Worm (Caenorhabditis elegans) whole organism, young adult: Measurements from ENCODE around the gene dcaf-13.

ENCODE experiments used
- D2030.7 ChIP-seq: fragments of 200-800 bp; sonication (Bioruptor generic); IDR thresholded peaks from 2 replicates; pipeline ENCODE4 v1.3.6; 2022; ENCODE audit warnings: missing genetic modification reagents, missing genetic modification characterization, missing compliant biosample characterization
- F10E7.11 ChIP-seq: sonication (generic microtip); optimal IDR thresholded peaks from 2 replicates; lab custom pipeline; 2017; ENCODE audit warnings: mild to moderate bottlenecking, missing genetic modification characterization, moderate library complexity, missing compliant biosample characterization
- F23B12.7 ChIP-seq: sonication (generic microtip); optimal IDR thresholded peaks from 2 replicates; lab custom pipeline; 2017; ENCODE audit warnings: missing genetic modification characterization, mild to moderate bottlenecking, missing compliant biosample characterization, antibody characterized with exemption, moderate library complexity; ENCODE audit not compliant: insufficient read depth
- F33H1.4 ChIP-seq: fragments of 200-800 bp; sonication (Bioruptor generic); IDR thresholded peaks from 2 replicates; pipeline ENCODE4 v1.3.6; 2022; ENCODE audit warnings: missing genetic modification reagents, missing genetic modification characterization, missing compliant biosample characterization
- F52B5.7 ChIP-seq: sonication (generic microtip); optimal IDR thresholded peaks from 2 replicates; lab custom pipeline; 2016; ENCODE audit warnings: mild to moderate bottlenecking, missing genetic modification characterization, missing compliant biosample characterization
- F57A8.1 ChIP-seq: fragments of 200-800 bp; sonication (Bioruptor generic); optimal IDR thresholded peaks from 2 replicates; lab custom pipeline; 2018; ENCODE audit warnings: mild to moderate bottlenecking, missing genetic modification characterization, moderate library complexity, missing compliant biosample characterization
- F57C9.4 ChIP-seq: sonication (generic microtip); optimal IDR thresholded peaks from 2 replicates; lab custom pipeline; 2017; ENCODE audit warnings: mild to moderate bottlenecking, missing genetic modification characterization, missing compliant biosample characterization
- T26A5.8 ChIP-seq: sonication (generic microtip); optimal IDR thresholded peaks from 2 replicates; lab custom pipeline; 2016; ENCODE audit warnings: missing genetic modification characterization, missing compliant biosample characterization
- ZK185.1 ChIP-seq: sonication (generic microtip); optimal IDR thresholded peaks from 2 replicates; lab custom pipeline; 2016; ENCODE audit warnings: mild to moderate bottlenecking, missing genetic modification characterization, missing compliant biosample characterization; ENCODE audit not compliant: poor library complexity, severe bottlenecking
- akir-1 ChIP-seq: fragments of 200-800 bp; sonication (Bioruptor generic); optimal IDR thresholded peaks from 2 replicates; lab custom pipeline; 2018; ENCODE audit warnings: mild to moderate bottlenecking, missing genetic modification characterization, moderate library complexity, missing compliant biosample characterization
- ama-1 ChIP-seq, 3 experiments: fragments of 150-350 bp in 1 of 3; sonication (generic microtip) in 2 of 3; optimal IDR thresholded peaks; 2 replicates each; lab custom pipeline; 2014 to 2018; ENCODE audit warnings: missing biosample characterization in 2 of 3, missing genetic modification characterization in 2 of 3, missing genetic modification reagents in 2 of 3
- atf-7 ChIP-seq: sonication (generic microtip); optimal IDR thresholded peaks from 2 replicates; lab custom pipeline; 2017; ENCODE audit warnings: mild to moderate bottlenecking, missing genetic modification characterization, missing compliant biosample characterization
- attf-3 ChIP-seq: fragments of 200-800 bp; sonication (Bioruptor generic); conservative IDR thresholded peaks from 2 replicates; pipeline ENCODE4 v1.3.6; 2022; ENCODE audit warnings: missing genetic modification reagents, missing genetic modification characterization, missing compliant biosample characterization
- attf-6 ChIP-seq: fragments of 200-800 bp; sonication (Bioruptor generic); IDR thresholded peaks from 2 replicates; pipeline ENCODE4 v1.3.6; 2022; ENCODE audit warnings: missing genetic modification reagents, missing genetic modification characterization, missing compliant biosample characterization
- ceh-27 ChIP-seq: fragments of 200-800 bp; sonication (Bioruptor generic); optimal IDR thresholded peaks from 2 replicates; lab custom pipeline; 2018; ENCODE audit warnings: mild to moderate bottlenecking, missing genetic modification characterization, moderate library complexity, missing compliant biosample characterization
- ceh-91 ChIP-seq: fragments of 200-800 bp; sonication (Bioruptor generic); IDR thresholded peaks from 2 replicates; pipeline ENCODE4 v1.3.6; 2022; ENCODE audit warnings: missing genetic modification reagents, missing genetic modification characterization, missing compliant biosample characterization
- fkh-3 ChIP-seq: sonication (generic microtip); optimal IDR thresholded peaks from 2 replicates; lab custom pipeline; 2016; ENCODE audit warnings: mild to moderate bottlenecking, missing genetic modification characterization, missing compliant biosample characterization
- him-1 ChIP-seq: sonication (generic microtip); optimal IDR thresholded peaks from 2 replicates; lab custom pipeline; 2016; ENCODE audit warnings: missing genotype, missing genetic modification reagents, missing genetic modification characterization, missing compliant biosample characterization
- hrde-1 ChIP-seq: sonication (generic microtip); optimal IDR thresholded peaks from 2 replicates; lab custom pipeline; 2016; ENCODE audit warnings: missing genetic modification characterization, mild to moderate bottlenecking, missing compliant biosample characterization, moderate library complexity, missing genotype, missing genetic modification reagents, borderline replicate concordance
- hsf-1 ChIP-seq: fragments of 200-800 bp; sonication (Bioruptor generic); IDR thresholded peaks from 2 replicates; pipeline ENCODE4 v1.3.6; 2022; ENCODE audit warnings: missing genetic modification reagents, missing genetic modification characterization, missing compliant biosample characterization
- madf-3 ChIP-seq: fragments of 200-800 bp; sonication (Bioruptor generic); IDR thresholded peaks from 2 replicates; pipeline ENCODE4 v1.3.6; 2022; ENCODE audit warnings: missing genetic modification reagents, missing genetic modification characterization, missing compliant biosample characterization
- mel-28 ChIP-seq: sonication (generic microtip); optimal IDR thresholded peaks from 2 replicates; lab custom pipeline; 2016; ENCODE audit warnings: borderline replicate concordance, mild to moderate bottlenecking, missing genetic modification characterization, missing compliant biosample characterization
- mxl-1 ChIP-seq: sonication (generic microtip); optimal IDR thresholded peaks from 2 replicates; lab custom pipeline; 2016; ENCODE audit warnings: missing genetic modification characterization, missing compliant biosample characterization
- nhr-27 ChIP-seq: fragments of 200-800 bp; sonication (Bioruptor generic); optimal IDR thresholded peaks from 2 replicates; lab custom pipeline; 2018; ENCODE audit warnings: mild to moderate bottlenecking, missing genetic modification characterization, moderate library complexity, missing compliant biosample characterization
- pha-4 ChIP-seq: fragments of 150-350 bp; sonication (generic microtip); optimal IDR thresholded peaks from 2 replicates; lab custom pipeline; 2014; ENCODE audit warnings: missing biosample characterization, missing genetic modification reagents, missing genetic modification characterization
- rcor-1 ChIP-seq: fragments of 200-800 bp; sonication (Bioruptor generic); IDR thresholded peaks from 2 replicates; pipeline ENCODE4 v1.3.6; 2022; ENCODE audit warnings: missing genetic modification reagents, missing genetic modification characterization, missing compliant biosample characterization
- rec-8 ChIP-seq, 2 experiments: sonication (generic microtip); optimal IDR thresholded peaks; 2 replicates each; lab custom pipeline; 2016; ENCODE audit warnings: mild to moderate bottlenecking in 2 of 2, missing genetic modification characterization in 2 of 2, missing genetic modification reagents in 2 of 2, missing genotype in 2 of 2, missing biosample characterization in 1 of 2, missing compliant biosample characterization in 1 of 2, moderate library complexity in 1 of 2
- snpc-4 ChIP-seq, 5 experiments: fragments of 150-350 bp in 1 of 5; sonication (generic microtip) in 4 of 5; optimal IDR thresholded peaks; 2 replicates each; lab custom pipeline; 2014 to 2018; ENCODE audit warnings: missing genetic modification characterization in 5 of 5, missing biosample characterization in 3 of 5, antibody characterized with exemption in 2 of 5, mild to moderate bottlenecking in 2 of 5, missing compliant biosample characterization in 2 of 5, missing genotype in 2 of 5, moderate library complexity in 2 of 5, missing genetic modification reagents in 1 of 5
- tlf-1 ChIP-seq: fragments of 200-800 bp; sonication (Bioruptor generic); optimal IDR thresholded peaks from 2 replicates; lab custom pipeline; 2018; ENCODE audit warnings: mild to moderate bottlenecking, missing genetic modification characterization, missing compliant biosample characterization
- zfh-2 ChIP-seq: fragments of 200-800 bp; sonication (Bioruptor generic); conservative IDR thresholded peaks from 2 replicates; pipeline ENCODE4 v1.3.6; 2022; ENCODE audit warnings: missing genetic modification reagents, missing genetic modification characterization, missing compliant biosample characterization
- zim-3 ChIP-seq: sonication (generic microtip); optimal IDR thresholded peaks from 2 replicates; lab custom pipeline; 2017; ENCODE audit warnings: mild to moderate bottlenecking, missing genetic modification characterization, moderate library complexity, missing compliant biosample characterization
- ztf-18 ChIP-seq: sonication (generic microtip); optimal IDR thresholded peaks from 2 replicates; lab custom pipeline; 2016; ENCODE audit warnings: missing genotype, mild to moderate bottlenecking, missing genetic modification characterization, missing compliant biosample characterization
- ztf-25 ChIP-seq: fragments of 200-800 bp; sonication (Bioruptor generic); IDR thresholded peaks from 2 replicates; pipeline ENCODE4 v1.3.6; 2022; ENCODE audit warnings: missing genetic modification reagents, missing genetic modification characterization, missing compliant biosample characterization
- ztf-6 ChIP-seq: fragments of 200-800 bp; sonication (Bioruptor generic); IDR thresholded peaks from 2 replicates; pipeline ENCODE4 v1.3.6; 2022; ENCODE audit warnings: missing genetic modification reagents, missing genetic modification characterization, missing compliant biosample characterization

The dcaf-13 gene

DNA sequence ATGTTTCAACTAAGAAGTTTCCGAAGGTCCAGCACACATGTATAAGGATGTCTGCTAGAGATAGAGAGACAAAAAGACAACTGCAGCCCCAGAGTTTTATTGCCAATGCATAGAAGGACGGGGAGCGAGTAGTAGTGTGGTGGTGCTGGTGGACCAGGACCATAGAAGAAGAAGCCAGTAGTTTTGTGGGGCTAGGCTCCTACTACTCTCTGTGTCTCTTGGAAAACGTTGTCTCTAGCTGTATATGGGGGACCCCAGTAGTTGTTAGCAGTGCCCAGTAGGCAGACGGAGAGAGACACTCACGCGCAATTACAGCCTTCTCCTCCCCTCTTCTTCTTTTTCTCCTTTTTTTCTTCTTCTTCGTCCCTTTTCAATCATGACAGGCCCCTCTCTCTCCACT lies 31.3 kb upstream of the dcaf-13 start (continued):
- no peak for TF ChIP-seq him-1
- no peak for TF ChIP-seq D2030.7
- no peak for TF ChIP-seq akir-1 (GFP tag; lab: Kevin White, UChicago)
- TF ChIP-seq ztf-18 (tag; lab: Kevin White, UChicago): no peak
- TF ChIP-seq F57C9.4 (tag; lab: Kevin White, UChicago): no peak
- no peak for TF ChIP-seq F52B5.7 (tag; lab: Kevin White, UChicago)
- TF ChIP-seq hsf-1: no peak
- no peak for TF ChIP-seq ama-1 (optimal IDR thresholded peaks at IDR 0.05; lab: Kevin White, UChicago)
- TF ChIP-seq ama-1 (GFP tag; optimal IDR thresholded peaks at IDR 0.05; lab: Kevin White, UChicago): no peak
- TF ChIP-seq atf-7 (tag; lab: Kevin White, UChicago): no peak
- TF ChIP-seq madf-3 (GFP tag; lab: Robert Waterston, UW): no peak
- TF ChIP-seq mel-28 (tag; lab: Kevin White, UChicago): no peak
- TF ChIP-seq ZK185.1 (tag; lab: Kevin White, UChicago): no peak
- no peak for TF ChIP-seq T26A5.8 (tag; lab: Kevin White, UChicago)

DNA sequence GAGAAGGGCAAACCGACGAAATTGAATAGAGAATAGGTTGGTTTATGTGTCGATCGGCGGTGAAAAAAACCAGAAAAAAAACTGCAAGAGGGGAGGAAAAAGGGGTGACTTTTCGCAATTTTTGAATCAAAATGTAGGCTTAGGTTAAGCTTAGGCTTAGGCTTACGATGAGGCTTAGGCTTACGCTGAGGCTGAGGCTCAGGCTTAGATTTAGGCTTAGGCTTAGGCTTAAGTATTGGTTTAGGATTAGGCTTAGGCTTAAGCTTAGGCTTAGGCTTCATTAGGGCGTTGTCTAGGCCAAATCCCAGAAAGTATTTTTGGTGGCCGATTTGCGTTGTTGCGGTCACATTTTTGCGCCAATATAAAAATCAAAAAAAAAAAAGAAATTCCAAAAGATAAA lies 30.1 kb upstream of the dcaf-13 start:
- TF ChIP-seq rec-8 (tag; optimal IDR thresholded peaks at IDR 0.05; lab: Kevin White, UChicago): no peak
- no peak for TF ChIP-seq hrde-1
- TF ChIP-seq pha-4 (tag; lab: Kevin White, UChicago): no peak
- no peak for TF ChIP-seq F57A8.1 (GFP tag; lab: Kevin White, UChicago)
- TF ChIP-seq rcor-1 (GFP tag; lab: Robert Waterston, UW): no peak
- no peak for TF ChIP-seq ztf-25
- TF ChIP-seq attf-3 (GFP tag; lab: Robert Waterston, UW): no peak
- no peak for TF ChIP-seq F57C9.4 (tag; lab: Kevin White, UChicago)
- no peak for TF ChIP-seq ztf-6
- TF ChIP-seq tlf-1 (GFP tag; lab: Kevin White, UChicago): no peak
- no peak for TF ChIP-seq fkh-3 (tag; lab: Kevin White, UChicago)
- TF ChIP-seq nhr-27: no peak
- TF ChIP-seq, all 124 proteins: peak for 0

DNA sequence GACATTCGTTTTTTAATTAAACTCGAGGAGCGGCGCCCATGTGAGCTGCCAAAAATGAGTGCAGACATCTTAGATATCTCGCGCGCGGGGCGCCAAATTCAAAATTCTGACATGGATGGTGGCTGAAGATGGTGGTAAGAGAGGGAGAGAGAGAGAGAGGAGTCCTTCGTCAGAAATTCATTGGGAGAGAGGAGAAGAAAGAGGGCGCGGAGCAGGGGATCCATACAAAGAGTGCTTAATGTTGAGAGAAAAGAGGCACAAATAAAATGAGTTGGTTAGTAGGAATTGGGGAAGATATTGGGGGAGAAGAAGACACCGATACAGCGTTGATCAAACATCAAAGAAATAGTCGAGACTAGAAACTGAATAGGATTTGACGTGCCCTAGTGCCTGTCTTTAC lies 28.8 kb upstream of the dcaf-13 start:
- TF ChIP-seq zim-3 (no peak), ceh-27 (peak; percentile 6), zfh-2 (GFP tag; lab: Robert Waterston, UW) (peak; percentile 20; the same call in 1 of the 2 replicates), F52B5.7 (tag; lab: Kevin White, UChicago) (no peak), F33H1.4 (no peak), ceh-91 (GFP tag; lab: Robert Waterston, UW) (no peak), madf-3 (GFP tag; lab: Robert Waterston, UW) (no peak)

DNA sequence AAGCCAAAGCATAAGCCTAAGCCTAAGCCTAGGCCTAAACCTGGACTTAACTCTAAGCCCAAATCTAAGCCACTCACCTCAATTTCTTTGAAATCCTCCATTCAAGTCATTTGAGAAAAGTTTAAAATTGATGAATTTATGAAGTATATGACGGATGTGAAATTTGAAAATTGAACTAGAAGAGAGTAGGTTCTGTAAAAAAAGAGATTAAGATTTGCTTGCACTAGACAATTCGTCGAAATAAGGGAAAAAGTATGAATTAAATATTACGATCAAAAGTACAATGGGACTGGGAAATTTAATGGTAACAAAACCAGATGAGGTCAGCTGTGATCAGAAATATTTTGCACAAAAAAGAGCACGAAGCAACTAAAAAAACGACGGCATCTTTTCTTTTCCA lies 28.3 kb upstream of the dcaf-13 start, which contains the start of gene twk-2:
twk-2 (minus strand) TSS at position 101 of the 400 bp plus-strand sequence.
- TF ChIP-seq attf-6 (GFP tag; lab: Robert Waterston, UW): no peak
- TF ChIP-seq rec-8 (tag; optimal IDR thresholded peaks at IDR 0.05; lab: Kevin White, UChicago): no peak
- no peak for TF ChIP-seq snpc-4 (GFP tag; optimal IDR thresholded peaks at IDR 0.05; lab: Kevin White, UChicago)
- no peak for TF ChIP-seq snpc-4 (tag; optimal IDR thresholded peaks at IDR 0.05; lab: Kevin White, UChicago)
- no peak for TF ChIP-seq ceh-91 (GFP tag; lab: Robert Waterston, UW)
- TF ChIP-seq madf-3 (GFP tag; lab: Robert Waterston, UW): no peak
- no peak for TF ChIP-seq F10E7.11 (tag; lab: Kevin White, UChicago)
- TF ChIP-seq F23B12.7 (tag; lab: Kevin White, UChicago): no peak
- no peak for TF ChIP-seq mxl-1
